Worm (Caenorhabditis elegans): Measurements from ENCODE around the gene B0280.9.
"Not testable (repeated sequence)": the region's sequence is repeated elsewhere in the genome, so short reads cannot be mapped to it uniquely, and the experiment has no call there.

The B0280.9 gene

DNA sequence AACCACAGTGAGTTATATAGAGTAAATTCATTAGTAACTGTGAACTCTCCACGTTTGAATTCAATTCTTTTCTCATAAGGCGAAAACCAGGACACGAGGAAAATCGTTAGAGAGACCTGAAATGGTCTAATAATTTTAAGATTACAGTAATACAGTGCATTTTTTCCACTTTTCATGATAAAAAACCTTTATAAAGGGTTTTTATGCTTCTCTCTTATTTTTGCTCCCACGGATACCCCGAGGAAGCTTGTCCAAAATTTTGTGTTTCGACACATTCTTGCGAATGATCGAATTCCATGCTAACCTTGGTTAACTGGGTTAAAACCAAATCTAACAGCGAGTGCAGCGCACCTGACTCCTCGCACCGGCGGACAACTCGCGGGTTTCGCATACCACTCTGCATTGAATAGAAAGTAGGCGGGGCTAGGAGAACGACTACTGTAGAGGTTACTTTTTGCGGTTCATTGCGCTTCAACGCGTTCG is 17.6 kb upstream of the B0280.9 start:
- no peak for TF ChIP-seq T22C8.4 (GFP tag; IDR thresholded peaks at IDR 0.05)
- no peak for TF ChIP-seq ref-1 (GFP tag; conservative IDR thresholded peaks at IDR 0.05)
- no peak for TF ChIP-seq ztf-29 (GFP tag; IDR thresholded peaks at IDR 0.05)
- TF ChIP-seq ztf-23 (GFP tag; IDR thresholded peaks at IDR 0.05) = no peak
- TF ChIP-seq flt-1 (GFP tag; IDR thresholded peaks at IDR 0.05) = peak; percentile 63; the same call in 1 of the 2 replicates
- TF ChIP-seq klf-2 (GFP tag; conservative IDR thresholded peaks at IDR 0.05) = no peak
- no peak for TF ChIP-seq tab-1 (GFP tag; IDR thresholded peaks at IDR 0.05)

DNA sequence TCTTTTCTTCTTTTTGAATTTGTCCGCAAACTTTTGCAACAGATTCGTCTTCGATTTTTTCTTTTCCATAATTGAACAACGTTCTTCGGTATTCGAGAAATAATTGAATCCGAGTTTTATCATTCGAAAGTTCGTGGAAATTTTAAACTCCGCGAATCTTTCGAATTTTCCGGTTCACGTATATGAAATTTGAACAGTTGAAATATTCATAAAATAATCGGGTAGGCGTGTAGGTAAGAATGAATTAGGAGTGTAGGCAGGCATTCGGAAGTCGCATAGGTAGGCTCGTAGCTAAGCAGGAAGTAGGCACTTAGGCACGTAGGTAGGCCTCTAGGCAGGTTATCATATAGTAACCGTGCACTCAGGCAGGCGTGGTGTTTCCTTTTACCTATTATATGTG is 15.5 kb upstream of the B0280.9 start, which contains the start of gene B0280.11:
B0280.11 (minus strand) TSS at position 101 of the 400 bp plus-strand sequence.
- TF ChIP-seq T22C8.4 (GFP tag; IDR thresholded peaks at IDR 0.05) = no peak
- TF ChIP-seq ztf-29 (GFP tag; IDR thresholded peaks at IDR 0.05) = no peak
- no peak for TF ChIP-seq flt-1 (GFP tag; IDR thresholded peaks at IDR 0.05)
- no peak for TF ChIP-seq med-1 (GFP tag; optimal IDR thresholded peaks at IDR 0.05; ENCODE audit: insufficient read depth)
- no peak for TF ChIP-seq ztf-23 (GFP tag; IDR thresholded peaks at IDR 0.05)
- TF ChIP-seq cog-1 (tag; optimal IDR thresholded peaks at IDR 0.05) = no peak
- no peak for TF ChIP-seq klf-2 (GFP tag; conservative IDR thresholded peaks at IDR 0.05)
- TF ChIP-seq ref-1 (GFP tag; conservative IDR thresholded peaks at IDR 0.05) = no peak
- TF ChIP-seq tab-1 (GFP tag; IDR thresholded peaks at IDR 0.05) = no peak

DNA sequence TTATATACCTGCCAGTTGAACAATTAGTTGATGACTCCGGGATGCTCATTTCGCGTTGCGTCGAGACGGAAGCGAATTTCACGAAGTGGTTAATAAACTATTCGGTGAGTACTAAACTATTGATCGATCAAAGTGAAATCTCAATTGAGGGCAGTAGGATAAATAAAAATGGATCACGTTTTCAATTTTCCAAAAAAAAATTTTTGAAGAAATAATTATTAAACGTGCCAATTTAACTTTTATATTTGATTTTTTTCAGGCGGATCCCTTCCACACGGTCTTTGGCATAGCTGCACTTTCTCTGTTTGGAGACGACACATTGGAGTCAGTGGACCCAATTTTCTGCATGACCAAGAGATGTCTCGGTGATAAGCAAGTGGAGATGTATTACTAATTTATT is 13.3 kb upstream of the B0280.9 start, which contains the start of gene B0280.17:
B0280.17 (minus strand) TSS at position 101 of the 400 bp plus-strand sequence.
- TF ChIP-seq flt-1 (GFP tag; IDR thresholded peaks at IDR 0.05) = no peak
- TF ChIP-seq klf-2 (GFP tag; conservative IDR thresholded peaks at IDR 0.05) = no peak
- no peak for TF ChIP-seq cog-1 (tag; optimal IDR thresholded peaks at IDR 0.05)
- no peak for TF ChIP-seq ztf-29 (GFP tag; IDR thresholded peaks at IDR 0.05)
- TF ChIP-seq ref-1 (GFP tag; conservative IDR thresholded peaks at IDR 0.05) = no peak
- TF ChIP-seq ztf-23 (GFP tag; IDR thresholded peaks at IDR 0.05) = no peak
- no peak for TF ChIP-seq med-1 (GFP tag; optimal IDR thresholded peaks at IDR 0.05; ENCODE audit: insufficient read depth)
- no peak for TF ChIP-seq tab-1 (GFP tag; IDR thresholded peaks at IDR 0.05)
- no peak for TF ChIP-seq T22C8.4 (GFP tag; IDR thresholded peaks at IDR 0.05)

DNA sequence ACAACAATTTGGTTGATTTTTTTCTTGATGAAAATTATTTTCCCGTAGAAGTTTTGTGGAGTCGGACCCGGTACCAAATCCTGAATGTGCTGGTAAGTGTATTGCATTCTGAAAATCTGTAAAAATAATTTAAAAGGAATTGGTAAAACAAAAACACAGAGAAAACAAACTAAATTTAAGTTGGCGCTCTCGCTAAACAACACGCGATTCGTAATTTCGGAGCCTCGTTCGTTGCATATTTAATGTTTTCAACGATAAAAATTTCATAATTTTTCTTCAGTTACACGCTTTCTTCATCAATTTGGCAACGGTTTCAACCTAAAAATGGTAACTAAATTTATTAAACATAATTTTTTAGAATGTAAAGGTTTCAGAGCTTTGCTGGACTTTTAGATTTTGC is 10.9 kb upstream of the B0280.9 start, which contains the start of the genes pot-1 and ggtb-1:
pot-1 (minus strand) TSS at position 120 of the 400 bp plus-strand sequence.
ggtb-1 (plus strand) TSS at position 208 of the 400 bp plus-strand sequence.
- TF ChIP-seq ztf-29 (GFP tag; IDR thresholded peaks at IDR 0.05) = no peak
- TF ChIP-seq med-1 (GFP tag; optimal IDR thresholded peaks at IDR 0.05; ENCODE audit: insufficient read depth) = no peak
- no peak for TF ChIP-seq T22C8.4 (GFP tag; IDR thresholded peaks at IDR 0.05)
- no peak for TF ChIP-seq cog-1 (tag; optimal IDR thresholded peaks at IDR 0.05)
- no peak for TF ChIP-seq flt-1 (GFP tag; IDR thresholded peaks at IDR 0.05)
- no peak for TF ChIP-seq klf-2 (GFP tag; conservative IDR thresholded peaks at IDR 0.05)
- no peak for TF ChIP-seq tab-1 (GFP tag; IDR thresholded peaks at IDR 0.05)
- no peak for TF ChIP-seq ztf-23 (GFP tag; IDR thresholded peaks at IDR 0.05)
- no peak for TF ChIP-seq ref-1 (GFP tag; conservative IDR thresholded peaks at IDR 0.05)

DNA sequence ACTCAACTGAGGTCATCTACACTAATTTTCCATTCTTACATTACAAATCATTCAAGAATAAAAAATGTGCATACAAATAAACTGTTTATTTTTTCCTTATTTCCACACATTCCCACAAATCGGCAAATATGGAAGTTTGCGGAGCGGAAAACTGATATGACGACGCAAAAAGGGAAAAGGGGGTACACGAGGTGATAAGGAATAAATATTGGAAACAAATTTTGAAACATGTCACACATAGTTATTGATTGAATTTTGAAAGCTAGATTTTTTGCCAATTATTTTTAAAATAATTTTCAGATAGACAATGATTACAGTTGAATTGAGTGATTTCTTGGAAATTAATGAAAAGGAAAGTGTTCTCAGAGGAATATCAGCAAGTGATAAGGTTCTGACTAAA is 5.9 kb upstream of the B0280.9 start, which contains the start of gene viro-2:
viro-2 (plus strand) TSS at position 301 of the 400 bp plus-strand sequence.
- not testable (repeated sequence) for TF ChIP-seq T22C8.4 (GFP tag; IDR thresholded peaks at IDR 0.05); klf-2 (GFP tag; conservative IDR thresholded peaks at IDR 0.05); ztf-29 (GFP tag; IDR thresholded peaks at IDR 0.05)

DNA sequence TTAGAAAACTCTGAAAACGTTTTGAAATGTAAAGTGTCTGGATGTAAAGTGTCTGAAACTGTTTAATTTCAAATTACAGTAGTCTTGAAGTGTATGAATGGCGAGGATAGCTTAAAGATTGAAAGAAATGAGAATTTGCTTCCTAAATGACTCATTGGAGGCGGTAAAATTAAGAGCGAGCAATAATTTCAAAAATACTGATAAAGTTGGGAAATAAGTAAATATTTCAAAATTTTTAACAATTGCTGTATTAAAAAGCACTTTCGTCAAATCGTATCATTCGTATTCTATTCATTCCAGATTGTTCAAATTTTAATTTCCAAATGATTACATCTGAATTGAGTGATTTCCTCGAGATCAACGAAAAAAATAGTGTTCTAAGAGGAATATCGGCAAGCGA is 1.7 kb upstream of the B0280.9 start, which contains the start of gene B0280.2:
B0280.2 (plus strand) TSS at position 301 of the 400 bp plus-strand sequence.
- TF ChIP-seq flt-1 (GFP tag; IDR thresholded peaks at IDR 0.05) = no peak
- TF ChIP-seq klf-2 (GFP tag; conservative IDR thresholded peaks at IDR 0.05) = no peak
- TF ChIP-seq T22C8.4 (GFP tag; IDR thresholded peaks at IDR 0.05) = no peak
- no peak for TF ChIP-seq ztf-29 (GFP tag; IDR thresholded peaks at IDR 0.05)
- TF ChIP-seq ref-1 (GFP tag; conservative IDR thresholded peaks at IDR 0.05) = no peak
- TF ChIP-seq tab-1 (GFP tag; IDR thresholded peaks at IDR 0.05) = no peak
- no peak for TF ChIP-seq ztf-23 (GFP tag; IDR thresholded peaks at IDR 0.05)
- TF ChIP-seq med-1 (GFP tag; optimal IDR thresholded peaks at IDR 0.05; ENCODE audit: insufficient read depth) = no peak
- no peak for TF ChIP-seq cog-1 (tag; optimal IDR thresholded peaks at IDR 0.05)

DNA sequence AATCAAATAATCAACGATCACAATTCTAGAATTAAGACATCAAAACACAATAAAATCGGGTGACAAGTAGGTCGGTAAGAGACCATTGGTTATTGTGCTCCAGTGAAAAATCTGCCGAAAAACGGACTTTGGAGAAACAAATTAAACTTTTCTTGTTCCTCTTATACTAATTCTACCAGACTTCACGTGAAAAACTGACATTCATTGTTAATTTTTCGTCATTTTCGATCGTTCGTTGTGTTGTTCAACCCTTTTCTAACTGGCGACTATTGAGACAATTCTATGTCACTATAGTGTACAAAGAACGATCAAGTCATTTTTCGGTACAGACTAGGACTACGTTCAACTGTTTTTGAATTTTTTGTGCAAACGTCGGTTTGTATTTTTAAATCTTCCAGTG is 2.2 kb downstream of the B0280.9 start:
- TF ChIP-seq cog-1 (tag; optimal IDR thresholded peaks at IDR 0.05) (no peak), ztf-29 (GFP tag; IDR thresholded peaks at IDR 0.05) (no peak), flt-1 (GFP tag; IDR thresholded peaks at IDR 0.05) (no peak), ref-1 (GFP tag; conservative IDR thresholded peaks at IDR 0.05) (no peak), klf-2 (GFP tag; conservative IDR thresholded peaks at IDR 0.05) (no peak), ztf-23 (GFP tag; IDR thresholded peaks at IDR 0.05) (no peak), T22C8.4 (GFP tag; IDR thresholded peaks at IDR 0.05) (no peak), med-1 (GFP tag; optimal IDR thresholded peaks at IDR 0.05; ENCODE audit: insufficient read depth) (no peak)

DNA sequence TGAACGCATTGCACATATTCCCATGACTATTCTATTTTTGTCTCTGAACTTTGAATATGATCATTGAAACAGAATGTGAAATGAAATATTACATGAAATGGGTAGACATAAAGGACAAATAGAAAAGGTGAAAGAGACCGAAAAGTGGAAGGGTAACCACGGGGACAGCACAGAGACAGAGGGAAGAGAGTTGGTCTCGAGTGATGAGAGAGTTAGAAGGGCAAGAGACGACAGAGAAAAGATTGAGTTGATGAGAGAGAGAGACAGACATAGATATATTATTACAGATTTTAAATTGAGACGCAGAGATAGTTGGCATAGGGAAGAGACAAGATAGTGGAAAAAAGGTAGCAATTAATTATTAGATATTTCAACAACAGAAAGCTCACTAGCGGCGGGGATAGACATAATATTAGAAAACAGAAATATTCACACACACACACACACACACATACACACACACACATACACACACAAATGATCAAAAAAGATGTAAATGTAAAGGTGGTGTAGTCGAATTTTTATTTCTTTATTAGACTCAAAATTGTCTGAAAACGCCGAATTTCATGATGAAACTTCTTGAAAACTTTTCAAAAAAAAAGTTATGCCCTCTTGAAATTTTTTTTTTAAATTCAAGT is 6.0 kb downstream of the B0280.9 start:
- TF ChIP-seq T22C8.4 (GFP tag; IDR thresholded peaks at IDR 0.05) = no peak
- peak; percentile 41 for TF ChIP-seq cog-1 (tag; optimal IDR thresholded peaks at IDR 0.05)
- no peak for TF ChIP-seq med-1 (GFP tag; optimal IDR thresholded peaks at IDR 0.05; ENCODE audit: insufficient read depth)
- TF ChIP-seq ztf-23 (GFP tag; IDR thresholded peaks at IDR 0.05) = no peak
- TF ChIP-seq tab-1 (GFP tag; IDR thresholded peaks at IDR 0.05) = no peak

DNA sequence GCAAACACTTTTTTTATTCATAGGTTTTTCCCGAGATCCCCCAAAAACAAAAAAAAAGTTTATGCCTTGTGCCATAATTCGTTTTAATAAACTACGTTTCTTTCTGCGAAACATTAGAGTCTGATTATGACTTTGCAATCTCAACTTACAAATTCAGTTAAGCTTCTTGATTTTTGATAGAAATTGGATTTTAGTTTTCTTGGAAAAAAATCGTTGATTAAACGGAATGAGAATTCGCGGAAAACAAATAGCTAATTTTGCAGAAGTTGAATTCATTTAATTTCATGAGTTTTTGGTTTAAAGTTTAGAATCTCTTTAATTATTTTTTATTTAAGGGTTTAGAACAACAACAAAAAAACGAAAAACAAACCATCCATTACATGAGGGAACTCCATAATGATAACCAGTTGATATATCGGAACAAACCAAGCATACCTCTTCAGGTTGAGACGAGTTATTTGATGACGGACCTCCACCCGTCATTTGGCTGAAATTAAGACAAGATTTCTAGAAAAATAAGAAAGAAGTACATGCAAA is 7.7 kb downstream of the B0280.9 start, which contains the start of gene nhr-10:
nhr-10 (minus strand) TSS at position 487 of the 537 bp plus-strand sequence.
- TF ChIP-seq med-1 (GFP tag; optimal IDR thresholded peaks at IDR 0.05; ENCODE audit: insufficient read depth) = no peak
- TF ChIP-seq flt-1 (GFP tag; IDR thresholded peaks at IDR 0.05) = no peak
- TF ChIP-seq cog-1 (tag; optimal IDR thresholded peaks at IDR 0.05) = no peak
- TF ChIP-seq ztf-23 (GFP tag; IDR thresholded peaks at IDR 0.05) = no peak
- no peak for TF ChIP-seq T22C8.4 (GFP tag; IDR thresholded peaks at IDR 0.05)
- TF ChIP-seq tab-1 (GFP tag; IDR thresholded peaks at IDR 0.05) = no peak
- no peak for TF ChIP-seq ztf-29 (GFP tag; IDR thresholded peaks at IDR 0.05)
- TF ChIP-seq klf-2 (GFP tag; conservative IDR thresholded peaks at IDR 0.05) = no peak
- no peak for TF ChIP-seq ref-1 (GFP tag; conservative IDR thresholded peaks at IDR 0.05)
